Worm (Caenorhabditis elegans) whole organism, late embryonic: Measurements from ENCODE around the gene col-180.

Experiments used
- ama-1 ChIP-seq: fragments of 150-350 bp; optimal IDR thresholded peaks from 2 replicates; lab custom pipeline; 2014
- ceh-19 ChIP-seq: fragments of 200-800 bp; sonication (Bioruptor generic); optimal IDR thresholded peaks from 2 replicates; lab custom pipeline; 2018; ENCODE audit warnings: mild to moderate bottlenecking, missing genetic modification characterization, missing compliant biosample characterization
- ceh-31 ChIP-seq: sonication (generic microtip); optimal IDR thresholded peaks from 2 replicates; lab custom pipeline; 2016; ENCODE audit warnings: missing genetic modification characterization, missing compliant biosample characterization
- ceh-9 ChIP-seq: sonication (generic microtip); optimal IDR thresholded peaks from 2 replicates; lab custom pipeline; 2016; ENCODE audit warnings: mild to moderate bottlenecking, missing genetic modification characterization, inconsistent platforms, missing compliant biosample characterization
- fkh-10 ChIP-seq: fragments of 150-350 bp; optimal IDR thresholded peaks from 2 replicates; lab custom pipeline; 2014; ENCODE audit warnings: missing biosample characterization, missing genetic modification reagents, missing genetic modification characterization
- hlh-13 ChIP-seq: fragments of 200-800 bp; sonication (Bioruptor generic); optimal IDR thresholded peaks from 2 replicates; lab custom pipeline; 2018; ENCODE audit warnings: mild to moderate bottlenecking, missing genetic modification characterization, missing compliant biosample characterization
- tbx-7 ChIP-seq: sonication (generic microtip); optimal IDR thresholded peaks from 2 replicates; lab custom pipeline; 2016; ENCODE audit warnings: missing genotype, missing genetic modification characterization, missing compliant biosample characterization
- zip-5 ChIP-seq: sonication (generic microtip); optimal IDR thresholded peaks from 2 replicates; lab custom pipeline; 2016; ENCODE audit warnings: missing genetic modification characterization, missing compliant biosample characterization

DNA sequence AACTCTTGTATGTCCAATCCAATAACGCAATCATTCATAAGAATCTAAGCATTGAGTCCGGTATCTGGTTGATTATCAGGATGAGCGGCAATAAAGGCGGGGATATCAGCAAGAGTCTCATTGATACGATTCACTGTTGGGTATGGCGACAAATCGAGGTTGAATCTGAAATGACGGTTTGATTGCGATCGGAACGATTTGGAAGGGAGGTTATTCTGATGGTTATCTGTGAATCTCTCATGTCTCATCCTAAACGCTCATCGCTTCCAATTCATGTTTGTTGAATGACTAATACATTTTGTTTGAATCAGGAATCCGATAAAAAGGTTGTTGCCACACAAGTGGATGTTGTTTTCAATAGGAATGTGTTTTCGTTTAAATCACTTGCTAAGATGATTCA lies 14.4 kb upstream of the col-180 start:
- no peak for TF ChIP-seq hlh-13
- no peak for TF ChIP-seq tbx-7 (tag; lab: Kevin White, UChicago)
- no peak for TF ChIP-seq fkh-10
- TF ChIP-seq ceh-19 (GFP tag; lab: Kevin White, UChicago) = no peak
- TF ChIP-seq ceh-9 (tag; lab: Kevin White, UChicago) = no peak
- TF ChIP-seq ceh-31 (tag; lab: Kevin White, UChicago) = no peak
- TF ChIP-seq zip-5 (tag; lab: Kevin White, UChicago) = no peak
- no peak for TF ChIP-seq ama-1 (lab: Kevin White, UChicago)
